Worm (Caenorhabditis elegans) whole organism, early embryonic: ENCODE measurements around the gene C18G1.6.

ENCODE experiments used
- B0310.2 ChIP-seq: sonication (generic microtip); optimal IDR thresholded peaks from 2 replicates; lab custom pipeline; 2016; ENCODE audit warnings: mild to moderate bottlenecking, missing genetic modification characterization, missing compliant biosample characterization
- F13C5.2 ChIP-seq: sonication (generic microtip); optimal IDR thresholded peaks from 2 replicates; lab custom pipeline; 2017; ENCODE audit warnings: mild to moderate bottlenecking, missing genetic modification characterization, inconsistent platforms, missing compliant biosample characterization
- aly-1 ChIP-seq: sonication (generic microtip); optimal IDR thresholded peaks from 2 replicates; lab custom pipeline; 2016; ENCODE audit warnings: missing genetic modification characterization, missing compliant biosample characterization
- ama-1 ChIP-seq: fragments of 150-350 bp; optimal IDR thresholded peaks from 2 replicates; lab custom pipeline; 2014
- ceh-13 ChIP-seq: fragments of 200-800 bp; sonication (Bioruptor generic); optimal IDR thresholded peaks from 2 replicates; lab custom pipeline; 2018; ENCODE audit warnings: mild to moderate bottlenecking, missing genetic modification characterization, missing compliant biosample characterization
- ceh-36 ChIP-seq: sonication (generic microtip); optimal IDR thresholded peaks from 2 replicates; lab custom pipeline; 2016; ENCODE audit warnings: missing genetic modification characterization, inconsistent platforms, missing compliant biosample characterization
- ets-7 ChIP-seq: sonication (generic microtip); optimal IDR thresholded peaks from 2 replicates; lab custom pipeline; 2016; ENCODE audit warnings: missing genotype, missing genetic modification characterization, missing compliant biosample characterization
- flt-1 ChIP-seq: fragments of 200-800 bp; sonication (Bioruptor generic); IDR thresholded peaks from 2 replicates; pipeline ENCODE4 v1.3.6; 2022; ENCODE audit warnings: missing genetic modification characterization, missing compliant biosample characterization
- hmbx-1 ChIP-seq: sonication (generic microtip); optimal IDR thresholded peaks from 2 replicates; lab custom pipeline; 2016; ENCODE audit warnings: mild to moderate bottlenecking, missing genetic modification characterization, missing compliant biosample characterization
- hmg-4 ChIP-seq: fragments of 200-800 bp; sonication (Bioruptor generic); optimal IDR thresholded peaks from 2 replicates; lab custom pipeline; 2018; ENCODE audit warnings: mild to moderate bottlenecking, missing genetic modification characterization, missing compliant biosample characterization
- hnd-1 ChIP-seq: sonication (generic microtip); optimal IDR thresholded peaks from 2 replicates; lab custom pipeline; 2016; ENCODE audit warnings: missing genetic modification characterization, missing compliant biosample characterization
- pes-1 ChIP-seq: fragments of 200-800 bp; sonication (Bioruptor generic); IDR thresholded peaks from 2 replicates; pipeline ENCODE4 v1.3.6; 2022; ENCODE audit warnings: missing genetic modification reagents, missing genetic modification characterization, missing compliant biosample characterization
- scrt-1 ChIP-seq: fragments of 200-800 bp; sonication (Bioruptor generic); IDR thresholded peaks from 2 replicates; pipeline ENCODE4 v1.3.6; 2022; ENCODE audit warnings: missing genetic modification characterization, missing compliant biosample characterization
- sea-1 ChIP-seq: fragments of 200-800 bp; sonication (Bioruptor generic); conservative IDR thresholded peaks from 2 replicates; pipeline ENCODE4 v1.3.6; 2022; ENCODE audit warnings: missing genetic modification characterization, missing compliant biosample characterization
- tbx-11 ChIP-seq: fragments of 200-800 bp; sonication (Bioruptor generic); IDR thresholded peaks from 2 replicates; pipeline ENCODE4 v1.3.6; 2022; ENCODE audit warnings: missing genetic modification characterization, missing compliant biosample characterization
- tbx-37 ChIP-seq: fragments of 200-800 bp; sonication (Bioruptor generic); conservative IDR thresholded peaks from 2 replicates; pipeline ENCODE4 v1.3.6; 2022; ENCODE audit warnings: missing genetic modification reagents, missing genetic modification characterization, missing compliant biosample characterization
- tra-4 ChIP-seq: sonication (generic microtip); optimal IDR thresholded peaks from 2 replicates; lab custom pipeline; 2017; ENCODE audit warnings: missing genetic modification characterization, missing compliant biosample characterization

The C18G1.6 gene

DNA sequence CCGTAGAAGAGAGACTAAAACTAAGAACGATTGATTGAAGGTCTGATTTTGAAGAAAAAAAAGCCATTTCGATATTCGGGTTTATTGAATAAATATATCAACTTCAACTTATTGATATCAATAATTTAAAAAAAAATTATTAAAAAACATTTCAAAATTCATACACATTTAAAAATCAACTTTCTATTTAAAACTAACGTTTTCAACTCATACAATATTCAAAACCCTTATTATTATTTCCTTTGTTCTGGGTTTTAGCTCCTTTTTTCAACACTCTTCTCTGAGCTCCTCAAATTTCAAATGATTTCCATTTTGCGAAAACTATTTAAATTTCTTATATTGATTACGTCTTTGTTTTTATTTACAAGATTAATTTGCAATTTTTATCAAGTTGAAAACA lies 5.1 kb upstream of the C18G1.6 start, which contains the start of gene C18G1.7:
C18G1.7 (plus strand) TSS at position 301 of the 400 bp plus-strand sequence.
- TF ChIP-seq scrt-1 (GFP tag; lab: Robert Waterston, UW), result no peak
- no peak for TF ChIP-seq tbx-11 (GFP tag; lab: Robert Waterston, UW)
- no peak for TF ChIP-seq ceh-13 (GFP tag; lab: Kevin White, UChicago)
- no peak for TF ChIP-seq ets-7 (tag; lab: Kevin White, UChicago)
- no peak for TF ChIP-seq ceh-36 (tag; lab: Kevin White, UChicago)
- no peak for TF ChIP-seq F13C5.2 (tag; lab: Kevin White, UChicago)
- TF ChIP-seq tbx-37 (GFP tag; lab: Robert Waterston, UW), result no peak
- no peak for TF ChIP-seq hmbx-1 (tag; lab: Kevin White, UChicago)
- TF ChIP-seq sea-1, result no peak

DNA sequence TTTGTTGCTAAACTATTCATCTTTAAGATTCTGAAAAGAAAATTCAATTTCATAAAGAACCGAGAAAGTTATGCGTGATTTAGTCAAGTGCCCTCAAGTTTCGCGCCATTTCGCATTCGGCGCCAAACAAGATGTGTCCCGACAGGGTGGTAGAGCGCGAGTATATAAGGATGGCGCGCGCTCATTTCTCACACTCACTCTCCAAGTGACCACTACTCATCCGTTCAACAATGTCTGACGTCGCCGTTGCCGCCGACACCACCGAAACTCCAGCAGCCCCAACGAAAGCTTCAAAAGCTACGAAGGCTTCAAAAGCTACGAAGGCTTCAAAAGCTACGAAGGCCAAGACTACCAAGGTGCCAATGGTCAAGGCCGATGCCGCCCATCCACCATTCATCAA lies 3.7 kb downstream of the C18G1.6 start, which contains the start of gene hil-4:
hil-4 (plus strand) TSS at position 191 of the 400 bp plus-strand sequence.
- TF ChIP-seq ceh-36 (tag; lab: Kevin White, UChicago), result no peak
- no peak for TF ChIP-seq sea-1
- TF ChIP-seq tra-4 (tag; lab: Kevin White, UChicago), result no peak
- no peak for TF ChIP-seq scrt-1 (GFP tag; lab: Robert Waterston, UW)
- no peak for TF ChIP-seq ets-7 (tag; lab: Kevin White, UChicago)
- TF ChIP-seq pes-1 (GFP tag; lab: Robert Waterston, UW), result no peak
- no peak for TF ChIP-seq hmg-4
- no peak for TF ChIP-seq flt-1 (GFP tag; lab: Robert Waterston, UW)
- no peak for TF ChIP-seq F13C5.2 (tag; lab: Kevin White, UChicago)
- no peak for TF ChIP-seq aly-1 (tag; lab: Kevin White, UChicago)
- no peak for TF ChIP-seq hmbx-1 (tag; lab: Kevin White, UChicago)
- TF ChIP-seq tbx-11 (GFP tag; lab: Robert Waterston, UW), result no peak
- no peak for TF ChIP-seq hnd-1
- TF ChIP-seq ceh-13 (GFP tag; lab: Kevin White, UChicago), result no peak
- no peak for TF ChIP-seq tbx-37 (GFP tag; lab: Robert Waterston, UW)
- TF ChIP-seq ama-1 (lab: Kevin White, UChicago), result no peak
- no peak for TF ChIP-seq B0310.2 (tag; lab: Kevin White, UChicago)

DNA sequence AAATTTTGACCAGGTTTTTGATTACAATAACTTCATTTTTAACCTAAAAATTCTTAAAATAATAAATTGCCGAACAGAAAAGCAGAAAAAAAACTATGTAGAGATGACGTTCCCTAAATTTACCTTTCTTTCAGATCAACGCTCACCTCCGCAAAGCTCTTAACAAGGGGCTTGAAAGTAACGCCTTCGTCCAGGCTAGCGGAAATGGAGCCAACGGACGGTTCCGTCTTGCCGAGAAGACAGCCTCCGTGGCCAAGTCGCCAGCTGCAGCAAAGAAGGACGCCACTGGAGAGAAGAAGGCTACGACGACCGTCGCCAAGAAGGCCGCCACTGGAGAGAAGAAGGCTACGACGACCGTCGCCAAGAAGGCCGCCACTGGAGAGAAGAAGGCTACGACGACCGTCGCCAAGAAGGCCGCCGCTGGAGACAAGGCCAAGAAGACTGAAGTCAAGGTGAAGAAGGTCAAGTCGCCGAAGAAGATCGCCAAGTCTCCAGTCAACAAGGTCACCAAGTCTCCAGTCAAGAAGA lies 4.4 kb downstream of the C18G1.6 start:
- no peak for TF ChIP-seq tbx-37 (GFP tag; lab: Robert Waterston, UW)
- no peak for TF ChIP-seq pes-1 (GFP tag; lab: Robert Waterston, UW)
- no peak for TF ChIP-seq ceh-13 (GFP tag; lab: Kevin White, UChicago)
- no peak for TF ChIP-seq ama-1 (lab: Kevin White, UChicago)
- no peak for TF ChIP-seq flt-1 (GFP tag; lab: Robert Waterston, UW)
- TF ChIP-seq hmg-4, result no peak
- no peak for TF ChIP-seq ceh-36 (tag; lab: Kevin White, UChicago)
- TF ChIP-seq F13C5.2 (tag; lab: Kevin White, UChicago), result no peak
- no peak for TF ChIP-seq scrt-1 (GFP tag; lab: Robert Waterston, UW)
- no peak for TF ChIP-seq B0310.2 (tag; lab: Kevin White, UChicago)
- no peak for TF ChIP-seq tbx-11 (GFP tag; lab: Robert Waterston, UW)
- no peak for TF ChIP-seq ets-7 (tag; lab: Kevin White, UChicago)
- no peak for TF ChIP-seq hmbx-1 (tag; lab: Kevin White, UChicago)
- TF ChIP-seq hnd-1, result no peak
- no peak for TF ChIP-seq tra-4 (tag; lab: Kevin White, UChicago)

DNA sequence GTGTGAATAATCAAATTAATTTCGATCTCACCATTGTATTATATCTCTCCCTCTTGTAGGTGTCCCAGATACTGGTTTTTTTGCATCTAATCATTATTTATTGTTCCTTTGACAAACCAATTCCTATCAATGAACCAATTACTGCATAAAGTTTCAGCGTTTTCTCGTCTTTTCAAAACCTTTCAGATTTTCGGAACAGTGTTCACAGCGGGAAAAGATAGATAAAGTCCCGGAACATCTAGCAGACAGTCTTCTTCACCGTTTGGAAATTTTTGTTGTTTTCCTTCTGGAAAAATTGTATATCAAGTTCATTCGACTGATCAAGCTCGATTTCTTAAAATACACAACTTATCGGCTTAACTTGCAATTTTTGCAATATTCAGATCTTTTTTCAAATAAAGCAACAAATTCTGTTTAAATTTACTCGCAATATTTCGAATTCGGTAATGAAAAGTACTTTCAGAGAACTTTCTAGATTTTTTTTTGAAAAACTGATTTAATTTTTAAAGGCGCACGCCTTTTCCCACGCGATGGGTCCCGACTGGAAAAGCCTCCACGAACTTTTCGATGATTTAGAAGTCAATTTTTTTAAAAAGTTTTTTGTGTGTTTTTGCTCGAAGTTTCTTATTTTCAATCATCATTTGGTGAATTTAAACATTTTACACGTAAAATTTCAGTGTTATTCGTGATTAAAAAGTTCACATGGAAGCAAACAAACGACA lies 5.1 kb downstream of the C18G1.6 start, which contains the start of gene pgl-3:
pgl-3 (plus strand) TSS at position 672 of the 722 bp plus-strand sequence.
- no peak for TF ChIP-seq sea-1
- TF ChIP-seq pes-1 (GFP tag; lab: Robert Waterston, UW), result no peak
- TF ChIP-seq flt-1 (GFP tag; lab: Robert Waterston, UW), result no peak
- TF ChIP-seq F13C5.2 (tag; lab: Kevin White, UChicago), result no peak
- TF ChIP-seq aly-1 (tag; lab: Kevin White, UChicago), result no peak
- no peak for TF ChIP-seq tra-4 (tag; lab: Kevin White, UChicago)
- TF ChIP-seq ceh-36 (tag; lab: Kevin White, UChicago), result no peak
- TF ChIP-seq hmg-4, result no peak
- no peak for TF ChIP-seq tbx-11 (GFP tag; lab: Robert Waterston, UW)
- no peak for TF ChIP-seq B0310.2 (tag; lab: Kevin White, UChicago)
- TF ChIP-seq ama-1 (lab: Kevin White, UChicago), result no peak
- no peak for TF ChIP-seq hmbx-1 (tag; lab: Kevin White, UChicago)
- TF ChIP-seq ets-7 (tag; lab: Kevin White, UChicago), result no peak
- TF ChIP-seq ceh-13 (GFP tag; lab: Kevin White, UChicago), result no peak
- TF ChIP-seq hnd-1, result no peak
- no peak for TF ChIP-seq tbx-37 (GFP tag; lab: Robert Waterston, UW)
- TF ChIP-seq scrt-1 (GFP tag; lab: Robert Waterston, UW), result no peak

DNA sequence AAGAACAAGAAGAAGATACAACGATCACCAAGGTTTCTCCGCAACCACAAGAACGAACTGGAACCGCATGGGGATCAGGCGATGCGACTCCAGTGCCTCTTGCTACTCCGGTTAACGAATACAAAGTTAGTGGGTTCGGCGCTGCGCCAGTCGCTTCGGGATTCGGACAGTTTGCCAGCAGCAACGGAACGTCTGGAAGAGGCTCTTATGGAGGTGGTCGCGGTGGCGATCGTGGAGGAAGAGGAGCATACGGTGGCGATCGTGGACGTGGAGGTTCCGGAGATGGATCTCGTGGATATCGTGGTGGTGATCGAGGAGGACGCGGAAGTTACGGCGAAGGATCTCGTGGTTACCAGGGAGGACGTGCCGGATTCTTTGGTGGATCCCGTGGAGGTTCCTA lies 7.6 kb downstream of the C18G1.6 start:
- TF ChIP-seq tbx-11 (GFP tag; lab: Robert Waterston, UW) (no peak), flt-1 (GFP tag; lab: Robert Waterston, UW) (no peak), tra-4 (tag; lab: Kevin White, UChicago) (no peak), aly-1 (tag; lab: Kevin White, UChicago) (no peak), hmg-4 (no peak), B0310.2 (tag; lab: Kevin White, UChicago) (no peak), sea-1 (no peak), ets-7 (tag; lab: Kevin White, UChicago) (no peak), ceh-36 (tag; lab: Kevin White, UChicago) (no peak), tbx-37 (GFP tag; lab: Robert Waterston, UW) (no peak), hnd-1 (no peak), scrt-1 (GFP tag; lab: Robert Waterston, UW) (no peak), hmbx-1 (tag; lab: Kevin White, UChicago) (no peak), ama-1 (lab: Kevin White, UChicago) (no peak), ceh-13 (GFP tag; lab: Kevin White, UChicago) (no peak), pes-1 (GFP tag; lab: Robert Waterston, UW) (no peak), F13C5.2 (tag; lab: Kevin White, UChicago) (no peak)

DNA sequence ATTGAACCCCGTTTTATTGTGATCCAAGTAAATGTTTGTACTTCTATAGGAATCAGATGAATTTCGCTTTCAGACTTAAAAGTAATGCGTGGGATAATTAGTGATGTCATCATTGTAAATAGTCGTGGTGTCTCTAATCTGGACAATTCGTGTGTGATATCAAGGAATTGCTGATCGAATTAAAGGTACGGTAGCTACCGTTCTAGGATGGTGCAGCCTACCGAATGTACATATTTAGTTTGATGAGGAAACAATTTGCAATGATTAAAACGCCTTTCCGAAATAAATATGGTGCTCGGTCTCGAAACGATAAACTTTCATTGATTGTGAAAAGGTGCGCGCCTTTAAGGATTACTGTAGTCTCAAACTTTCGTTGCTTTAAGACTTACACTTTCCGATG lies 8.1 kb downstream of the C18G1.6 start:
- TF ChIP-seq sea-1, result no peak
- no peak for TF ChIP-seq ceh-36 (tag; lab: Kevin White, UChicago)
- no peak for TF ChIP-seq pes-1 (GFP tag; lab: Robert Waterston, UW)
- TF ChIP-seq hnd-1, result no peak
- TF ChIP-seq tbx-11 (GFP tag; lab: Robert Waterston, UW), result no peak
